Worm (Caenorhabditis elegans): ENCODE results near the gene spe-36.

ce11 chrIV:11565022-11565421 is 27.0 kb downstream of the spe-36 start:
- no peak for TF ChIP-seq elt-1 (tag; optimal IDR thresholded peaks at IDR 0.05; ENCODE audit: borderline replicate concordance, insufficient read depth)
- TF ChIP-seq lin-13 (tag; optimal IDR thresholded peaks at IDR 0.05): no peak
